Fruit fly (Drosophila melanogaster) whole organism, embryonic: ENCODE results near the gene CG9044.

Source experiments
- CG10959 ChIP-seq: fragments of 200-800 bp; sonication (Bioruptor generic); IDR thresholded peaks from 2 replicates; pipeline ENCODE4 v1.3.6; 2022; ENCODE audit warnings: missing biosample characterization, missing genetic modification characterization
- CG11695 ChIP-seq: fragments of 200-800 bp; sonication (Bioruptor generic); IDR thresholded peaks from 3 replicates; pipeline ENCODE4 v1.3.6; 2022; ENCODE audit warnings: missing biosample characterization, missing genetic modification characterization
- CG12659 ChIP-seq: fragments of 200-800 bp; sonication (Bioruptor generic); optimal IDR thresholded peaks from 3 replicates; lab custom pipeline; 2017; ENCODE audit warnings: mild to moderate bottlenecking, missing biosample characterization, missing genetic modification reagents, missing genetic modification characterization
- CG13123 ChIP-seq: fragments of 200-800 bp; sonication (Bioruptor generic); optimal IDR thresholded peaks from 2 replicates; lab custom pipeline; 2016; ENCODE audit warnings: missing biosample characterization, missing genetic modification characterization
- CG13775 ChIP-seq: fragments of 200-800 bp; sonication (Bioruptor generic); optimal IDR thresholded peaks from 3 replicates; lab custom pipeline; 2017; ENCODE audit warnings: missing biosample characterization, mild to moderate bottlenecking, missing genetic modification characterization
- CG15073 ChIP-seq: fragments of 200-800 bp; sonication (Bioruptor generic); optimal IDR thresholded peaks from 2 replicates; lab custom pipeline; 2016; ENCODE audit warnings: missing biosample characterization, missing genetic modification characterization
- CG16815 ChIP-seq: fragments of 200-800 bp; sonication (Bioruptor generic); optimal IDR thresholded peaks from 3 replicates; lab custom pipeline; 2017; ENCODE audit warnings: missing biosample characterization, mild to moderate bottlenecking, missing genetic modification characterization
- CG16863 ChIP-seq: fragments of 200-800 bp; sonication (Bioruptor generic); optimal IDR thresholded peaks from 3 replicates; lab custom pipeline; 2016; ENCODE audit warnings: missing biosample characterization, missing genetic modification characterization
- CG18011 ChIP-seq: fragments of 200-800 bp; sonication (Bioruptor generic); optimal IDR thresholded peaks from 2 replicates; lab custom pipeline; 2017; ENCODE audit warnings: missing biosample characterization, missing genetic modification characterization, mild to moderate bottlenecking, moderate library complexity, missing genotype
- CG2120 ChIP-seq: fragments of 200-800 bp; sonication (Bioruptor generic); optimal IDR thresholded peaks from 3 replicates; lab custom pipeline; 2016; ENCODE audit warnings: missing biosample characterization, missing genetic modification characterization
- CG30431 ChIP-seq: fragments of 200-800 bp; sonication (Bioruptor generic); optimal IDR thresholded peaks from 2 replicates; lab custom pipeline; 2017; ENCODE audit warnings: missing biosample characterization, missing genetic modification characterization
- CG34376 ChIP-seq: fragments of 200-800 bp; sonication (Bioruptor generic); optimal IDR thresholded peaks from 2 replicates; lab custom pipeline; 2018; ENCODE audit warnings: missing biosample characterization, mild to moderate bottlenecking, missing genetic modification characterization
- CG43689 ChIP-seq: fragments of 200-800 bp; sonication (Bioruptor generic); IDR thresholded peaks from 2 replicates; pipeline ENCODE4 v1.3.6; 2022; ENCODE audit warnings: missing biosample characterization, missing genetic modification characterization
- CG6813 ChIP-seq: fragments of 200-800 bp; sonication (Bioruptor generic); optimal IDR thresholded peaks from 2 replicates; lab custom pipeline; 2017; ENCODE audit warnings: missing biosample characterization, missing genetic modification characterization, mild to moderate bottlenecking, moderate library complexity, missing genetic modification reagents
- CG7963 ChIP-seq: fragments of 200-800 bp; sonication (Bioruptor generic); IDR thresholded peaks from 3 replicates; pipeline ENCODE4 v1.3.6; 2022; ENCODE audit warnings: missing biosample characterization, missing genetic modification characterization; ENCODE audit not compliant: partially characterized antibody
- CG8089 ChIP-seq: fragments of 200-800 bp; sonication (Bioruptor generic); optimal IDR thresholded peaks from 3 replicates; lab custom pipeline; 2016; ENCODE audit warnings: missing biosample characterization, missing genetic modification characterization
- CG8388 ChIP-seq: fragments of 200-800 bp; sonication (Bioruptor generic); optimal IDR thresholded peaks from 2 replicates; lab custom pipeline; 2019; ENCODE audit warnings: missing biosample characterization, mild to moderate bottlenecking, missing genetic modification characterization, moderate library complexity
- CG8924 ChIP-seq: fragments of 200-800 bp; optimal IDR thresholded peaks from 3 replicates; lab custom pipeline; 2019; ENCODE audit warnings: missing biosample characterization, mild to moderate bottlenecking, missing genetic modification characterization, moderate library complexity
- Deaf1 ChIP-seq: fragments of 200-800 bp; optimal IDR thresholded peaks from 3 replicates; lab custom pipeline; 2019; ENCODE audit warnings: missing biosample characterization, mild to moderate bottlenecking, missing genetic modification characterization, moderate library complexity
- Dip2 ChIP-seq: fragments of 200-800 bp; sonication (Bioruptor generic); IDR thresholded peaks from 2 replicates; pipeline ENCODE4 v1.3.6; 2022; ENCODE audit warnings: missing biosample characterization, missing genetic modification characterization
- Drgx ChIP-seq: fragments of 200-800 bp; sonication (Bioruptor generic); IDR thresholded peaks from 2 replicates; pipeline ENCODE4 v1.3.6; 2022; ENCODE audit warnings: missing biosample characterization, missing genetic modification characterization
- Kr ChIP-seq: fragments of 200-800 bp; sonication (Bioruptor generic); optimal IDR thresholded peaks from 2 replicates; lab custom pipeline; 2017; ENCODE audit warnings: missing biosample characterization, mild to moderate bottlenecking, missing genetic modification characterization
- Myb ChIP-seq: fragments of 200-800 bp; sonication (Bioruptor generic); optimal IDR thresholded peaks from 2 replicates; lab custom pipeline; 2016; ENCODE audit warnings: missing biosample characterization, missing genetic modification characterization
- Nf-YA ChIP-seq: fragments of 200-800 bp; sonication (Bioruptor generic); IDR thresholded peaks from 2 replicates; pipeline ENCODE4 v1.3.6; 2022; ENCODE audit warnings: missing biosample characterization, missing genetic modification characterization
- Rfx ChIP-seq: fragments of 200-800 bp; sonication (Bioruptor generic); IDR thresholded peaks from 2 replicates; pipeline ENCODE4 v1.3.6; 2022; ENCODE audit warnings: missing biosample characterization, missing genetic modification characterization
- Side ChIP-seq: fragments of 200-800 bp; sonication (Bioruptor generic); optimal IDR thresholded peaks from 2 replicates; lab custom pipeline; 2016; ENCODE audit warnings: missing biosample characterization, missing genetic modification characterization
- Sin3A ChIP-seq: fragments of >200 bp; optimal IDR thresholded peaks from 2 replicates; lab custom pipeline; 2018
- Sry-β ChIP-seq: fragments of 200-800 bp; sonication (Bioruptor generic); optimal IDR thresholded peaks from 2 replicates; lab custom pipeline; 2018; ENCODE audit warnings: missing biosample characterization, mild to moderate bottlenecking, missing genetic modification characterization, moderate library complexity
- Taf1 ChIP-seq: fragments of 200-800 bp; sonication (Bioruptor generic); IDR thresholded peaks from 2 replicates; pipeline ENCODE4 v1.3.6; 2022; ENCODE audit warnings: missing biosample characterization, missing genetic modification characterization
- ato ChIP-seq: fragments of 200-800 bp; sonication (Bioruptor generic); IDR thresholded peaks from 2 replicates; pipeline ENCODE4 v1.3.6; 2022; ENCODE audit warnings: missing biosample characterization, missing genetic modification characterization; ENCODE audit not compliant: partially characterized antibody
- btn ChIP-seq: fragments of 200-800 bp; sonication (Bioruptor generic); optimal IDR thresholded peaks from 2 replicates; lab custom pipeline; 2016; ENCODE audit warnings: missing biosample characterization, missing genetic modification characterization
- cato ChIP-seq: fragments of 200-800 bp; sonication (Bioruptor generic); optimal IDR thresholded peaks from 2 replicates; lab custom pipeline; 2016; ENCODE audit warnings: missing biosample characterization, missing genetic modification characterization, borderline replicate concordance
- caup ChIP-seq: fragments of 200-800 bp; sonication (Bioruptor generic); optimal IDR thresholded peaks from 3 replicates; lab custom pipeline; 2017; ENCODE audit warnings: missing biosample characterization, mild to moderate bottlenecking, missing genetic modification characterization, moderate library complexity; ENCODE audit not compliant: severe bottlenecking
- chinmo ChIP-seq: fragments of 200-800 bp; sonication (Bioruptor generic); IDR thresholded peaks from 4 replicates; pipeline ENCODE4 v1.3.6; 2022; ENCODE audit warnings: missing biosample characterization, missing genetic modification characterization; ENCODE audit not compliant: partially characterized antibody
- crc ChIP-seq: fragments of 200-800 bp; sonication (Bioruptor generic); optimal IDR thresholded peaks from 2 replicates; lab custom pipeline; 2016; ENCODE audit warnings: missing biosample characterization, missing genetic modification characterization
- croc ChIP-seq: fragments of 200-800 bp; sonication (Bioruptor generic); conservative IDR thresholded peaks from 3 replicates; pipeline ENCODE4 v1.3.6; 2022; ENCODE audit warnings: missing biosample characterization, missing genetic modification characterization
- emc ChIP-seq: fragments of 200-800 bp; sonication (Bioruptor generic); optimal IDR thresholded peaks from 2 replicates; lab custom pipeline; 2016; ENCODE audit warnings: missing biosample characterization, missing genetic modification characterization
- ems ChIP-seq: fragments of 200-800 bp; sonication (Bioruptor generic); optimal IDR thresholded peaks from 3 replicates; lab custom pipeline; 2016; ENCODE audit warnings: missing biosample characterization, missing genetic modification characterization
- fd102C ChIP-seq: fragments of 200-800 bp; sonication (Bioruptor generic); optimal IDR thresholded peaks from 2 replicates; lab custom pipeline; 2018; ENCODE audit warnings: missing biosample characterization, mild to moderate bottlenecking, missing genetic modification characterization, moderate library complexity
- hbn ChIP-seq: fragments of 200-800 bp; sonication (Bioruptor generic); IDR thresholded peaks from 2 replicates; pipeline ENCODE4 v1.3.6; 2022; ENCODE audit warnings: missing biosample characterization, missing genetic modification characterization; ENCODE audit not compliant: partially characterized antibody
- insv ChIP-seq, 2 experiments: fragments of 200-800 bp; sonication (Bioruptor generic); optimal IDR thresholded peaks; 3 replicates each; lab custom pipeline; 2016 to 2018; ENCODE audit warnings: missing biosample characterization in 2 of 2, missing genetic modification characterization in 2 of 2
- nom ChIP-seq: fragments of 200-800 bp; sonication (Bioruptor generic); optimal IDR thresholded peaks from 2 replicates; lab custom pipeline; 2017; ENCODE audit warnings: missing biosample characterization, missing genetic modification characterization, mild to moderate bottlenecking, moderate library complexity, missing genetic modification reagents
- pita ChIP-seq: fragments of 200-800 bp; sonication (Bioruptor generic); optimal IDR thresholded peaks from 2 replicates; lab custom pipeline; 2017; ENCODE audit warnings: missing biosample characterization, mild to moderate bottlenecking, missing genetic modification characterization
- schlank ChIP-seq: fragments of 200-800 bp; sonication (Bioruptor generic); optimal IDR thresholded peaks from 2 replicates; lab custom pipeline; 2018; ENCODE audit warnings: missing biosample characterization, mild to moderate bottlenecking, missing genetic modification characterization
- sug ChIP-seq: fragments of 200-800 bp; optimal IDR thresholded peaks from 2 replicates; lab custom pipeline; 2019; ENCODE audit warnings: missing biosample characterization, mild to moderate bottlenecking, missing genetic modification characterization, moderate library complexity
- tll ChIP-seq, 2 experiments: fragments of 200-800 bp in 1 of 2; fragments of >200 bp in 1 of 2; sonication (Bioruptor generic) in 1 of 2; optimal IDR thresholded peaks; 2 replicates each; lab custom pipeline; 2017 to 2019; ENCODE audit warnings: missing biosample characterization in 2 of 2, missing genetic modification characterization in 2 of 2, mild to moderate bottlenecking in 1 of 2, moderate library complexity in 1 of 2
- wdn ChIP-seq: fragments of 200-800 bp; sonication (Bioruptor generic); IDR thresholded peaks from 2 replicates; pipeline ENCODE4 v1.3.6; 2022; ENCODE audit warnings: missing biosample characterization, missing genetic modification characterization

The CG9044 gene

dm6 chr2L:5943229-5944078 is 5.8 kb upstream of the CG9044 start, which contains the start of the genes Sfp26Ad and Gpdh1 (continued):
- TF ChIP-seq hbn (GFP tag; lab: Robert Waterston, UW) = no peak; the same call in 1 of the 2 replicates
- no peak for TF ChIP-seq Dip2 (GFP tag; lab: Robert Waterston, UW)
- TF ChIP-seq insv (GFP tag; optimal IDR thresholded peaks at IDR 0.05; lab: Kevin White, UChicago) = peak in 1 of 2 experiments; percentile 57
- peak; percentile 48 for TF ChIP-seq CG30431 (GFP tag; lab: Kevin White, UChicago)
- TF ChIP-seq CG11695 (GFP tag; lab: Robert Waterston, UW) = peak; percentile 64; the same call in 2 of the 3 replicates
- TF ChIP-seq Myb (GFP tag; lab: Kevin White, UChicago) = peak; percentile 71
- 0 out of 2 replicates have a peak, but pooled peaks have one; percentile 20 for TF ChIP-seq Drgx (GFP tag; lab: Robert Waterston, UW)
- TF ChIP-seq emc (GFP tag; lab: Kevin White, UChicago) = peak; percentile 58
- peak; percentile 45 for TF ChIP-seq CG8089
- TF ChIP-seq CG13775 = peak; percentile 72
- peak; percentile 53 for TF ChIP-seq CG16815 (GFP tag; lab: Kevin White, UChicago)
- TF ChIP-seq CG6813 (GFP tag; lab: Kevin White, UChicago) = no peak
- no peak; the same call in 2 of the 3 replicates for TF ChIP-seq CG7963 (GFP tag; lab: Robert Waterston, UW)
- peak; percentile 84 for TF ChIP-seq Rfx
- peak; percentile 62 for TF ChIP-seq CG18011
- peak; percentile 32; the same call in 1 of the 2 replicates for TF ChIP-seq CG10959 (GFP tag; lab: Robert Waterston, UW)
- peak; percentile 75 for TF ChIP-seq CG8924
- TF ChIP-seq CG2120 = peak; percentile 88
- peak; percentile 2 for TF ChIP-seq fd102C (GFP tag; lab: Kevin White, UChicago)
- TF ChIP-seq ems (GFP tag; lab: Kevin White, UChicago) = peak; percentile 87
- TF ChIP-seq pita (GFP tag; lab: Kevin White, UChicago) = no peak
- TF ChIP-seq CG43689 = no peak
- TF ChIP-seq Deaf1 (tag; lab: Kevin White, UChicago) = peak; percentile 42
- TF ChIP-seq tll (GFP tag; optimal IDR thresholded peaks at IDR 0.05; lab: Kevin White, UChicago) = peak in 1 of 2 experiments; percentile 12
- peak; percentile 10 for TF ChIP-seq cato (GFP tag; lab: Kevin White, UChicago)
- no peak for TF ChIP-seq Kr
- TF ChIP-seq CG34376 = peak; percentile 79
- TF ChIP-seq btn (GFP tag; lab: Kevin White, UChicago) = peak; percentile 11
- TF ChIP-seq CG12659 (GFP tag; lab: Kevin White, UChicago) = peak; percentile 84
- peak; percentile 66 for TF ChIP-seq CG8388 (GFP tag; lab: Kevin White, UChicago)
- 0 out of 2 replicates have a peak, but pooled peaks have one; percentile 7 for TF ChIP-seq Taf1 (GFP tag; lab: Robert Waterston, UW)
- no peak for TF ChIP-seq CG15073
- peak; percentile 36 for TF ChIP-seq Nf-YA (GFP tag; lab: Robert Waterston, UW)
- peak; percentile 85 for TF ChIP-seq caup (GFP tag; lab: Kevin White, UChicago)
- TF ChIP-seq Sin3A (lab: Kevin White, UChicago) = peak; percentile 58
- TF ChIP-seq Side (GFP tag; lab: Kevin White, UChicago) = peak; percentile 79
- peak; percentile 94; the same call in 3 of the 4 replicates for TF ChIP-seq chinmo (GFP tag; lab: Robert Waterston, UW)
- no peak for TF ChIP-seq wdn
- TF ChIP-seq schlank (tag; lab: Kevin White, UChicago) = no peak
- TF ChIP-seq croc (GFP tag; lab: Robert Waterston, UW) = 0 out of 3 replicates have a peak, but pooled peaks have one; percentile 17
- TF ChIP-seq Sry-β = no peak
- peak; percentile 75 for TF ChIP-seq CG13123 (GFP tag; lab: Kevin White, UChicago)
- TF ChIP-seq ato (GFP tag; lab: Robert Waterston, UW) = peak; percentile 15; the same call in 1 of the 2 replicates
- peak; percentile 78 for TF ChIP-seq nom (GFP tag; lab: Kevin White, UChicago)
- TF ChIP-seq CG16863 (GFP tag; lab: Kevin White, UChicago) = peak; percentile 46
- peak; percentile 63 for TF ChIP-seq crc (GFP tag; lab: Kevin White, UChicago)
- peak; percentile 56 for TF ChIP-seq sug (tag; lab: Kevin White, UChicago)
